Fruit fly (Drosophila melanogaster) whole organism, embryonic: ENCODE measurements around the gene CG7656.

ENCODE experiments used
- ATbp ChIP-seq: fragments of 200-800 bp; sonication (Bioruptor generic); optimal IDR thresholded peaks from 2 replicates; lab custom pipeline; 2017; ENCODE audit warnings: missing biosample characterization, mild to moderate bottlenecking, missing genetic modification characterization, missing genetic modification reagents
- Atf6 ChIP-seq: fragments of 200-800 bp; sonication (Bioruptor generic); IDR thresholded peaks from 2 replicates; pipeline ENCODE4 v1.3.6; 2022; ENCODE audit warnings: missing biosample characterization, missing genetic modification characterization
- BtbVII ChIP-seq: fragments of 200-800 bp; sonication (Bioruptor generic); optimal IDR thresholded peaks from 3 replicates; lab custom pipeline; 2017; ENCODE audit warnings: missing biosample characterization, mild to moderate bottlenecking, missing genetic modification characterization
- CG10543 ChIP-seq: fragments of 200-800 bp; sonication (Bioruptor generic); optimal IDR thresholded peaks from 3 replicates; lab custom pipeline; 2017; ENCODE audit warnings: missing biosample characterization, mild to moderate bottlenecking, missing genetic modification characterization, moderate library complexity
- CG11695 ChIP-seq: fragments of 200-800 bp; sonication (Bioruptor generic); IDR thresholded peaks from 3 replicates; pipeline ENCODE4 v1.3.6; 2022; ENCODE audit warnings: missing biosample characterization, missing genetic modification characterization
- CG11696 ChIP-seq: fragments of 200-800 bp; sonication (Bioruptor generic); IDR thresholded peaks from 2 replicates; pipeline ENCODE4 v1.3.6; 2022; ENCODE audit warnings: missing biosample characterization, missing genetic modification characterization
- CG12299 ChIP-seq: fragments of 200-800 bp; sonication (Bioruptor generic); optimal IDR thresholded peaks from 2 replicates; lab custom pipeline; 2018; ENCODE audit warnings: missing biosample characterization, mild to moderate bottlenecking, missing genetic modification characterization
- CG1233 ChIP-seq: fragments of 200-800 bp; sonication (Bioruptor generic); optimal IDR thresholded peaks from 4 replicates; lab custom pipeline; 2018; ENCODE audit warnings: missing biosample characterization, mild to moderate bottlenecking, missing genetic modification characterization
- CG12769 ChIP-seq: fragments of 200-800 bp; sonication (Bioruptor generic); optimal IDR thresholded peaks from 2 replicates; lab custom pipeline; 2019; ENCODE audit warnings: missing biosample characterization, mild to moderate bottlenecking, missing genetic modification characterization, moderate library complexity
- CG13296 ChIP-seq: fragments of 200-800 bp; sonication (Bioruptor generic); optimal IDR thresholded peaks from 3 replicates; lab custom pipeline; 2018; ENCODE audit warnings: missing biosample characterization, mild to moderate bottlenecking, missing genetic modification characterization
- CG13624 ChIP-seq: fragments of 200-800 bp; sonication (Bioruptor generic); optimal IDR thresholded peaks from 2 replicates; lab custom pipeline; 2016; ENCODE audit warnings: missing biosample characterization, missing genetic modification characterization
- CG13894 ChIP-seq: fragments of 200-800 bp; sonication (Bioruptor generic); optimal IDR thresholded peaks from 3 replicates; lab custom pipeline; 2018; ENCODE audit warnings: missing biosample characterization, mild to moderate bottlenecking, missing genetic modification characterization, moderate library complexity
- CG15011 ChIP-seq: fragments of 200-800 bp; sonication (Bioruptor generic); optimal IDR thresholded peaks from 3 replicates; lab custom pipeline; 2018; ENCODE audit warnings: missing biosample characterization, mild to moderate bottlenecking, missing genetic modification characterization
- CG15514 ChIP-seq: fragments of 200-800 bp; sonication (Bioruptor generic); optimal IDR thresholded peaks from 3 replicates; lab custom pipeline; 2017; ENCODE audit warnings: missing biosample characterization, missing genetic modification characterization, mild to moderate bottlenecking, moderate library complexity, missing genetic modification reagents
- CG17568 ChIP-seq: fragments of 200-800 bp; sonication (Bioruptor generic); optimal IDR thresholded peaks from 2 replicates; lab custom pipeline; 2018; ENCODE audit warnings: missing biosample characterization, mild to moderate bottlenecking, missing genetic modification characterization, moderate library complexity
- CG17829 ChIP-seq: fragments of 200-800 bp; optimal IDR thresholded peaks from 2 replicates; lab custom pipeline; 2019; ENCODE audit warnings: missing biosample characterization, mild to moderate bottlenecking, missing genetic modification characterization, moderate library complexity
- CG18599 ChIP-seq: fragments of 200-800 bp; sonication (Bioruptor generic); optimal IDR thresholded peaks from 3 replicates; lab custom pipeline; 2017; ENCODE audit warnings: missing biosample characterization, missing genetic modification characterization, mild to moderate bottlenecking, moderate library complexity, missing genetic modification reagents
- CG18619 ChIP-seq: fragments of 200-800 bp; sonication (Bioruptor generic); optimal IDR thresholded peaks from 3 replicates; lab custom pipeline; 2017; ENCODE audit warnings: missing biosample characterization, mild to moderate bottlenecking, missing genetic modification characterization
- CG2120 ChIP-seq: fragments of 200-800 bp; sonication (Bioruptor generic); optimal IDR thresholded peaks from 3 replicates; lab custom pipeline; 2016; ENCODE audit warnings: missing biosample characterization, missing genetic modification characterization
- CG2678 ChIP-seq: fragments of 200-800 bp; sonication (Bioruptor generic); optimal IDR thresholded peaks from 3 replicates; lab custom pipeline; 2019; ENCODE audit warnings: missing biosample characterization, mild to moderate bottlenecking, missing genetic modification characterization, moderate library complexity
- CG3281 ChIP-seq: fragments of 200-800 bp; sonication (Bioruptor generic); optimal IDR thresholded peaks from 3 replicates; lab custom pipeline; 2017; ENCODE audit warnings: missing biosample characterization, mild to moderate bottlenecking, missing genetic modification characterization
- CG34376 ChIP-seq: fragments of 200-800 bp; sonication (Bioruptor generic); optimal IDR thresholded peaks from 2 replicates; lab custom pipeline; 2018; ENCODE audit warnings: missing biosample characterization, mild to moderate bottlenecking, missing genetic modification characterization
- CG3726 ChIP-seq: fragments of 200-800 bp; sonication (Bioruptor generic); IDR thresholded peaks from 3 replicates; pipeline ENCODE4, ENCODE4 v1.3.6; 2022; ENCODE audit warnings: missing biosample characterization, missing genetic modification characterization
- CG4617 ChIP-seq: fragments of 200-800 bp; sonication (Bioruptor generic); optimal IDR thresholded peaks from 3 replicates; lab custom pipeline; 2016; ENCODE audit warnings: missing biosample characterization, missing genetic modification characterization, borderline replicate concordance
- CG7372 ChIP-seq: fragments of 200-800 bp; sonication (Bioruptor generic); IDR thresholded peaks from 2 replicates; pipeline ENCODE4 v1.3.6; 2022; ENCODE audit warnings: missing biosample characterization, missing genetic modification characterization
- CG7556 ChIP-seq: fragments of 200-800 bp; sonication (Bioruptor generic); optimal IDR thresholded peaks from 2 replicates; lab custom pipeline; 2017; ENCODE audit warnings: missing biosample characterization, mild to moderate bottlenecking, missing genetic modification characterization
- CoRest ChIP-seq: fragments of 200-800 bp; sonication (Bioruptor generic); optimal IDR thresholded peaks from 3 replicates; lab custom pipeline; 2018; ENCODE audit warnings: missing biosample characterization, mild to moderate bottlenecking, missing genetic modification characterization, moderate library complexity
- Doc3 ChIP-seq: fragments of 200-800 bp; sonication (Bioruptor generic); IDR thresholded peaks from 3 replicates; pipeline ENCODE4 v1.3.6; 2022; ENCODE audit warnings: missing biosample characterization, missing genetic modification characterization; ENCODE audit not compliant: partially characterized antibody
- HHEX ChIP-seq: fragments of 200-800 bp; sonication (Bioruptor generic); optimal IDR thresholded peaks from 3 replicates; lab custom pipeline; 2017; ENCODE audit warnings: missing biosample characterization, mild to moderate bottlenecking, missing genetic modification characterization, missing genetic modification reagents
- HmgZ ChIP-seq: fragments of 200-800 bp; sonication (Bioruptor generic); optimal IDR thresholded peaks from 2 replicates; lab custom pipeline; 2018; ENCODE audit warnings: missing biosample characterization, mild to moderate bottlenecking, missing genetic modification characterization
- Hmr ChIP-seq: fragments of 200-800 bp; sonication (Bioruptor generic); optimal IDR thresholded peaks from 3 replicates; lab custom pipeline; 2017; ENCODE audit warnings: mild to moderate bottlenecking, missing biosample characterization, missing genetic modification reagents, missing genetic modification characterization
- Nf-YB ChIP-seq: fragments of 200-800 bp; sonication (Bioruptor generic); optimal IDR thresholded peaks from 3 replicates; lab custom pipeline; 2019; ENCODE audit warnings: missing biosample characterization, mild to moderate bottlenecking, missing genetic modification characterization, moderate library complexity
- PHDP ChIP-seq: fragments of 200-800 bp; sonication (Bioruptor generic); optimal IDR thresholded peaks from 3 replicates; lab custom pipeline; 2018; ENCODE audit warnings: missing biosample characterization, mild to moderate bottlenecking, missing genetic modification characterization, moderate library complexity
- Side ChIP-seq: fragments of 200-800 bp; sonication (Bioruptor generic); optimal IDR thresholded peaks from 2 replicates; lab custom pipeline; 2016; ENCODE audit warnings: missing biosample characterization, missing genetic modification characterization
- Tbp ChIP-seq: fragments of >200 bp; optimal IDR thresholded peaks from 2 replicates; lab custom pipeline; 2018; ENCODE audit warnings: missing biosample characterization, missing genetic modification characterization
- btn ChIP-seq: fragments of 200-800 bp; sonication (Bioruptor generic); optimal IDR thresholded peaks from 2 replicates; lab custom pipeline; 2016; ENCODE audit warnings: missing biosample characterization, missing genetic modification characterization
- cato ChIP-seq: fragments of 200-800 bp; sonication (Bioruptor generic); optimal IDR thresholded peaks from 2 replicates; lab custom pipeline; 2016; ENCODE audit warnings: missing biosample characterization, missing genetic modification characterization, borderline replicate concordance
- crp ChIP-seq, 2 experiments: fragments of 200-800 bp; sonication (Bioruptor generic); optimal IDR thresholded peaks; 2 replicates in 1 of 2; 3 replicates in 1 of 2; lab custom pipeline; 2017; ENCODE audit warnings: missing biosample characterization in 2 of 2, missing genetic modification characterization in 2 of 2, mild to moderate bottlenecking in 1 of 2, moderate library complexity in 1 of 2
- danr ChIP-seq: fragments of 200-800 bp; sonication (Bioruptor generic); IDR thresholded peaks from 2 replicates; pipeline ENCODE4 v1.3.6; 2022; ENCODE audit warnings: missing biosample characterization, missing genetic modification characterization
- dysf ChIP-seq: fragments of 200-800 bp; sonication (Bioruptor generic); IDR thresholded peaks from 3 replicates; pipeline ENCODE4 v1.3.6; 2022; ENCODE audit warnings: missing biosample characterization, missing genetic modification characterization
- fd3F ChIP-seq: fragments of 200-800 bp; sonication (Bioruptor generic); optimal IDR thresholded peaks from 2 replicates; lab custom pipeline; 2018; ENCODE audit warnings: missing biosample characterization, mild to moderate bottlenecking, missing genetic modification characterization, moderate library complexity
- grau ChIP-seq: fragments of 200-800 bp; optimal IDR thresholded peaks from 3 replicates; lab custom pipeline; 2019; ENCODE audit warnings: missing biosample characterization, mild to moderate bottlenecking, missing genetic modification characterization, moderate library complexity
- gro ChIP-seq: fragments of 200-800 bp; sonication (Bioruptor generic); optimal IDR thresholded peaks from 2 replicates; lab custom pipeline; 2016; ENCODE audit warnings: missing biosample characterization, missing genetic modification characterization
- nau ChIP-seq: fragments of 200-800 bp; sonication (Bioruptor generic); optimal IDR thresholded peaks from 3 replicates; lab custom pipeline; 2017; ENCODE audit warnings: missing biosample characterization, mild to moderate bottlenecking, missing genetic modification characterization, missing genetic modification reagents
- org-1 ChIP-seq: fragments of 200-800 bp; sonication (Bioruptor generic); optimal IDR thresholded peaks from 2 replicates; lab custom pipeline; 2017; ENCODE audit warnings: missing biosample characterization, missing genetic modification characterization
- p53 ChIP-seq: fragments of 200-800 bp; sonication (Bioruptor generic); optimal IDR thresholded peaks from 2 replicates; lab custom pipeline; 2016; ENCODE audit warnings: missing biosample characterization, missing genetic modification characterization
- scrt ChIP-seq: fragments of 200-800 bp; sonication (Bioruptor generic); optimal IDR thresholded peaks from 2 replicates; lab custom pipeline; 2018; ENCODE audit warnings: missing biosample characterization, mild to moderate bottlenecking, missing genetic modification characterization, moderate library complexity
- sens ChIP-seq: fragments of 200-800 bp; sonication (Bioruptor generic); peaks from one replicate; lab custom pipeline; 2016; ENCODE audit warnings: missing biosample characterization, missing genetic modification characterization
- zf30C ChIP-seq: fragments of 200-800 bp; sonication (Bioruptor generic); optimal IDR thresholded peaks from 3 replicates; lab custom pipeline; 2018; ENCODE audit warnings: missing biosample characterization, mild to moderate bottlenecking, missing genetic modification characterization

The CG7656 gene

dm6 chr3L:15548843-15549242 lies 39.1 kb downstream of the CG7656 start (continued):
- TF ChIP-seq CG12769 (peak; percentile 57), Doc3 (GFP tag; lab: Robert Waterston, UW) (no peak), Nf-YB (no peak), CG7372 (GFP tag; lab: Robert Waterston, UW) (no peak), gro (GFP tag; lab: Kevin White, UChicago) (peak; percentile 38), CG18619 (GFP tag; lab: Kevin White, UChicago) (peak; percentile 11), org-1 (GFP tag; lab: Kevin White, UChicago) (peak; percentile 37), CG13296 (GFP tag; lab: Kevin White, UChicago) (peak; percentile 49), CG18599 (GFP tag; lab: Kevin White, UChicago) (peak; percentile 72), CG7556 (GFP tag; lab: Kevin White, UChicago) (peak; percentile 23), CG1233 (GFP tag; lab: Kevin White, UChicago) (peak; percentile 30), PHDP (peak; percentile 26), CG13624 (GFP tag; lab: Kevin White, UChicago) (no peak), HHEX (peak; percentile 34), CG3281 (GFP tag; lab: Kevin White, UChicago) (peak; percentile 57), Hmr (GFP tag; lab: Kevin White, UChicago) (peak; percentile 69), CG17568 (GFP tag; lab: Kevin White, UChicago) (peak; percentile 54), zf30C (no peak), crp (GFP tag; optimal IDR thresholded peaks at IDR 0.05; lab: Kevin White, UChicago) (no peak), CG11695 (GFP tag; lab: Robert Waterston, UW) (peak; percentile 30; the same call in 2 of the 3 replicates), sens (peak; percentile 74), CG11696 (GFP tag; lab: Robert Waterston, UW) (0 out of 2 replicates have a peak, but pooled peaks have one; percentile 13), CoRest (tag; lab: Kevin White, UChicago) (peak; percentile 4), CG4617 (no peak), fd3F (GFP tag; lab: Kevin White, UChicago) (peak; percentile 45), scrt (GFP tag; lab: Kevin White, UChicago) (no peak), dysf (no peak), CG17829 (tag; lab: Kevin White, UChicago) (no peak), cato (no peak), CG12299 (tag; lab: Kevin White, UChicago) (peak; percentile 20), CG15514 (peak; percentile 48), CG13894 (tag; lab: Kevin White, UChicago) (peak; percentile 19), btn (GFP tag; lab: Kevin White, UChicago) (no peak), BtbVII (GFP tag; lab: Kevin White, UChicago) (peak; percentile 66), grau (tag; lab: Kevin White, UChicago) (peak; percentile 4), danr (GFP tag; lab: Robert Waterston, UW) (peak; percentile 20; the same call in 1 of the 2 replicates), Atf6 (GFP tag; lab: Robert Waterston, UW) (0 out of 2 replicates have a peak, but pooled peaks have one; percentile 15), CG2120 (peak; percentile 31), p53 (GFP tag; lab: Kevin White, UChicago) (no peak), CG15011 (GFP tag; lab: Kevin White, UChicago) (peak; percentile 35), ATbp (peak; percentile 59), CG34376 (GFP tag; lab: Kevin White, UChicago) (peak; percentile 59), HmgZ (tag; lab: Kevin White, UChicago) (peak; percentile 6), CG2678 (tag; lab: Kevin White, UChicago) (peak; percentile 47), CG3726 (GFP tag; lab: Robert Waterston, UW) (no peak), Side (peak; percentile 15), CG10543 (GFP tag; lab: Kevin White, UChicago) (peak; percentile 54), nau (peak; percentile 54), Tbp (GFP tag; lab: Kevin White, UChicago) (no peak)
